Worm (Caenorhabditis elegans): ENCODE results near the gene Y32F6B.9.

ce11 chrV:10478097-10478828, at the start of gene Y32F6B.9, which contains the start of gene crp-1:
- TF ChIP-seq ceh-48 (tag; optimal IDR thresholded peaks at IDR 0.05) (no peak), ceh-18 (tag; optimal IDR thresholded peaks at IDR 0.05) (no peak), ceh-9 (tag; optimal IDR thresholded peaks at IDR 0.05) (no peak), nfya-1 (tag; optimal IDR thresholded peaks at IDR 0.05) (no peak), elt-2 (tag; optimal IDR thresholded peaks at IDR 0.05) (no peak), nhr-11 (tag; optimal IDR thresholded peaks at IDR 0.05) (no peak), ama-1 (optimal IDR thresholded peaks at IDR 0.05) (no peak), gmeb-2 (tag; optimal IDR thresholded peaks at IDR 0.05) (no peak), ztf-16 (tag; optimal IDR thresholded peaks at IDR 0.05) (no peak), pha-2 (tag; optimal IDR thresholded peaks at IDR 0.05) (no peak), pag-3 (tag; optimal IDR thresholded peaks at IDR 0.05; ENCODE audit: borderline replicate concordance) (no peak), fkh-10 (GFP tag; optimal IDR thresholded peaks at IDR 0.05) (no peak)
